Worm (Caenorhabditis elegans) whole organism, L3 larva: ENCODE data around the gene K04E7.1.
A peak's percentile ranks its signal among the peaks of the same experiment; 100 is the strongest.

Experiments
- R02D3.7 ChIP-seq: fragments of 150-350 bp; optimal IDR thresholded peaks from 2 replicates; lab custom pipeline; 2014; ENCODE audit warnings: missing biosample characterization, missing genetic modification characterization
- aly-2 ChIP-seq: fragments of 150-350 bp; optimal IDR thresholded peaks from 2 replicates; lab custom pipeline; 2014; ENCODE audit warnings: missing biosample characterization, missing genetic modification characterization
- ama-1 ChIP-seq: fragments of 150-350 bp; optimal IDR thresholded peaks from 2 replicates; lab custom pipeline; 2018
- ceh-28 ChIP-seq: fragments of 150-350 bp; optimal IDR thresholded peaks from 2 replicates; lab custom pipeline; 2014; ENCODE audit warnings: missing biosample characterization, missing genetic modification reagents, missing genetic modification characterization
- ceh-82 ChIP-seq: fragments of 150-350 bp; optimal IDR thresholded peaks from 2 replicates; lab custom pipeline; 2014; ENCODE audit warnings: missing biosample characterization, missing genetic modification characterization
- daf-12 ChIP-seq: fragments of 150-350 bp; optimal IDR thresholded peaks from 2 replicates; lab custom pipeline; 2014; ENCODE audit warnings: missing biosample characterization, missing genetic modification reagents, missing genetic modification characterization
- egl-27 ChIP-seq: sonication (generic microtip); optimal IDR thresholded peaks from 4 replicates; lab custom pipeline; 2017; ENCODE audit warnings: missing biosample characterization, missing genetic modification reagents, missing genetic modification characterization
- egl-5 ChIP-seq: fragments of 150-350 bp; optimal IDR thresholded peaks from 2 replicates; lab custom pipeline; 2017; ENCODE audit warnings: missing biosample characterization, missing genetic modification reagents, missing genetic modification characterization, inconsistent platforms
- elt-1 ChIP-seq: fragments of 150-350 bp; optimal IDR thresholded peaks from 2 replicates; lab custom pipeline; 2014; ENCODE audit warnings: missing biosample characterization, missing genetic modification characterization
- elt-2 ChIP-seq: sonication (generic microtip); optimal IDR thresholded peaks from 2 replicates; lab custom pipeline; 2016; ENCODE audit warnings: missing genetic modification reagents, mild to moderate bottlenecking, missing genetic modification characterization, missing compliant biosample characterization
- eor-1 ChIP-seq, 2 experiments: fragments of 150-350 bp; optimal IDR thresholded peaks; 2 replicates each; lab custom pipeline; 2014 to 2018; ENCODE audit warnings: missing biosample characterization in 2 of 2, missing genetic modification characterization in 2 of 2
- fkh-2 ChIP-seq: fragments of 150-350 bp; optimal IDR thresholded peaks from 2 replicates; lab custom pipeline; 2014; ENCODE audit warnings: missing biosample characterization, missing genetic modification reagents, missing genetic modification characterization
- fos-1 ChIP-seq: fragments of 150-350 bp; optimal IDR thresholded peaks from 2 replicates; lab custom pipeline; 2014; ENCODE audit warnings: missing biosample characterization, missing genetic modification characterization
- hmg-11 ChIP-seq: sonication (generic microtip); optimal IDR thresholded peaks from 2 replicates; lab custom pipeline; 2016; ENCODE audit warnings: missing genetic modification characterization, missing compliant biosample characterization
- lin-15B ChIP-seq: fragments of 150-350 bp; optimal IDR thresholded peaks from 2 replicates; lab custom pipeline; 2014; ENCODE audit warnings: missing biosample characterization, missing genetic modification characterization
- lsy-12 ChIP-seq: sonication (generic microtip); optimal IDR thresholded peaks from 2 replicates; lab custom pipeline; 2016; ENCODE audit warnings: mild to moderate bottlenecking, missing genetic modification characterization, missing compliant biosample characterization
- mdl-1 ChIP-seq: fragments of 150-350 bp; optimal IDR thresholded peaks from 2 replicates; lab custom pipeline; 2014; ENCODE audit warnings: missing biosample characterization, missing genetic modification characterization
- nfya-1 ChIP-seq: sonication (generic microtip); optimal IDR thresholded peaks from 2 replicates; lab custom pipeline; 2017; ENCODE audit warnings: missing genetic modification characterization, mild to moderate bottlenecking, missing compliant biosample characterization, antibody characterized with exemption, moderate library complexity; ENCODE audit not compliant: insufficient read depth
- nhr-11 ChIP-seq: fragments of 150-350 bp; optimal IDR thresholded peaks from 2 replicates; lab custom pipeline; 2014; ENCODE audit warnings: missing biosample characterization, missing genetic modification characterization
- nhr-12 ChIP-seq: fragments of 150-350 bp; optimal IDR thresholded peaks from 2 replicates; lab custom pipeline; 2014; ENCODE audit warnings: missing biosample characterization, missing genetic modification characterization
- nhr-23 ChIP-seq: fragments of 150-350 bp; optimal IDR thresholded peaks from 2 replicates; lab custom pipeline; 2014; ENCODE audit warnings: missing biosample characterization, missing genetic modification reagents, missing genetic modification characterization
- nhr-25 ChIP-seq: sonication (generic microtip); optimal IDR thresholded peaks from 2 replicates; lab custom pipeline; 2017; ENCODE audit warnings: missing biosample characterization, missing genetic modification characterization
- nhr-28 ChIP-seq: fragments of 150-350 bp; optimal IDR thresholded peaks from 2 replicates; lab custom pipeline; 2014; ENCODE audit warnings: missing biosample characterization, missing genetic modification characterization
- nhr-43 ChIP-seq: sonication (generic microtip); optimal IDR thresholded peaks from 2 replicates; lab custom pipeline; 2016; ENCODE audit warnings: mild to moderate bottlenecking, missing genetic modification characterization, missing compliant biosample characterization; ENCODE audit not compliant: poor library complexity, severe bottlenecking
- nhr-76 ChIP-seq: fragments of 150-350 bp; sonication (generic microtip); optimal IDR thresholded peaks from 5 replicates; lab custom pipeline; 2014; ENCODE audit warnings: missing biosample characterization, missing genetic modification characterization
- nhr-77 ChIP-seq: fragments of 150-350 bp; optimal IDR thresholded peaks from 2 replicates; lab custom pipeline; 2014; ENCODE audit warnings: missing biosample characterization, missing genetic modification characterization
- pha-4 ChIP-seq: fragments of 150-350 bp; optimal IDR thresholded peaks from 2 replicates; lab custom pipeline; 2014; ENCODE audit warnings: missing biosample characterization, missing genetic modification reagents, missing genetic modification characterization
- pqm-1 ChIP-seq: fragments of 150-350 bp; optimal IDR thresholded peaks from 2 replicates; lab custom pipeline; 2017; ENCODE audit warnings: missing biosample characterization, missing genetic modification characterization, inconsistent platforms
- sea-2 ChIP-seq: fragments of 150-350 bp; sonication (generic microtip); optimal IDR thresholded peaks from 4 replicates; lab custom pipeline; 2014; ENCODE audit warnings: missing biosample characterization, missing genetic modification reagents, missing genetic modification characterization
- skn-1 ChIP-seq: fragments of 150-350 bp; optimal IDR thresholded peaks from 2 replicates; lab custom pipeline; 2014; ENCODE audit warnings: missing biosample characterization, missing genetic modification characterization
- tbx-2 ChIP-seq: sonication (generic microtip); optimal IDR thresholded peaks from 2 replicates; lab custom pipeline; 2016; ENCODE audit warnings: mild to moderate bottlenecking, missing genetic modification characterization, missing compliant biosample characterization
- unc-39 ChIP-seq: sonication (generic microtip); optimal IDR thresholded peaks from 4 replicates; lab custom pipeline; 2017; ENCODE audit warnings: missing biosample characterization, missing genetic modification characterization
- unc-62 ChIP-seq: fragments of 150-350 bp; sonication (generic microtip); optimal IDR thresholded peaks from 4 replicates; lab custom pipeline; 2014; ENCODE audit warnings: missing biosample characterization, missing genetic modification reagents, missing genetic modification characterization
- zag-1 ChIP-seq: fragments of 150-350 bp; optimal IDR thresholded peaks from 2 replicates; lab custom pipeline; 2014; ENCODE audit warnings: missing biosample characterization, missing genetic modification characterization
- ztf-11 ChIP-seq: fragments of 150-350 bp; optimal IDR thresholded peaks from 2 replicates; lab custom pipeline; 2014; ENCODE audit warnings: missing biosample characterization, missing genetic modification characterization
- ztf-4 ChIP-seq: fragments of 150-350 bp; optimal IDR thresholded peaks from 2 replicates; lab custom pipeline; 2014; ENCODE audit warnings: missing biosample characterization, missing genetic modification characterization

K04E7.1 gene

ce11 chrX:6427147-6427546 is 34.7 kb upstream of the K04E7.1 start:
- TF ChIP-seq ztf-4 (no peak), elt-2 (tag; lab: Kevin White, UChicago) (peak; percentile 95), egl-27 (tag; lab: Kevin White, UChicago) (no peak), nhr-77 (tag; lab: Kevin White, UChicago) (no peak), ceh-28 (tag; lab: Kevin White, UChicago) (no peak), unc-39 (tag; lab: Kevin White, UChicago) (no peak), pqm-1 (tag; lab: Kevin White, UChicago) (peak; percentile 97), skn-1 (tag; lab: Kevin White, UChicago) (peak; percentile 36)

- TF ChIP-seq pqm-1 (tag; lab: Kevin White, UChicago) (peak; percentile 84), nhr-25 (tag; lab: Kevin White, UChicago) (no peak), R02D3.7 (tag; lab: Kevin White, UChicago) (no peak), tbx-2 (tag; lab: Kevin White, UChicago) (no peak), zag-1 (tag; lab: Kevin White, UChicago) (no peak), nhr-28 (tag; lab: Kevin White, UChicago) (no peak), pha-4 (no peak), fos-1 (tag; lab: Kevin White, UChicago) (no peak), elt-2 (tag; lab: Kevin White, UChicago) (peak; percentile 85), ztf-4 (no peak)
These were observed 32.3 kb upstream of the K04E7.1 start for ce11 chrX:6429552-6429951.

ce11 chrX:6430510-6430909 is 31.3 kb upstream of the K04E7.1 start, which contains the start of gene ctsa-2:
Gene ctsa-2, minus strand, starts transcription at chrX:6430610.
- no peak for TF ChIP-seq lin-15B
- TF ChIP-seq elt-2 (tag; lab: Kevin White, UChicago) = peak; percentile 4

- no peak for TF ChIP-seq lin-15B
- no peak for TF ChIP-seq nhr-43 (tag; lab: Kevin White, UChicago)
- no peak for TF ChIP-seq nfya-1 (tag; lab: Kevin White, UChicago)
- TF ChIP-seq egl-5 (tag; lab: Kevin White, UChicago) = no peak
- no peak for TF ChIP-seq nhr-11 (tag; lab: Kevin White, UChicago)
These were observed 28.1 kb upstream of the K04E7.1 start, which contains the start of gene K10C2.2 for ce11 chrX:6433688-6434087. Gene K10C2.2, minus strand, starts transcription at chrX:6433788.

ce11 chrX:6435812-6436211 is 26.0 kb upstream of the K04E7.1 start:
- TF ChIP-seq nhr-77 (tag; lab: Kevin White, UChicago) (no peak), nhr-25 (tag; lab: Kevin White, UChicago) (no peak), nhr-12 (tag; lab: Kevin White, UChicago) (no peak), fkh-2 (tag; lab: Kevin White, UChicago) (no peak), elt-2 (tag; lab: Kevin White, UChicago) (no peak)

ce11 chrX:6437545-6437944 is 24.3 kb upstream of the K04E7.1 start, which contains the start of gene K10C2.8:
Gene K10C2.8, minus strand, starts transcription at chrX:6437645.
- TF ChIP-seq mdl-1 (tag; lab: Kevin White, UChicago) (no peak), fos-1 (tag; lab: Kevin White, UChicago) (no peak), pha-4 (no peak), ztf-11 (tag; lab: Kevin White, UChicago) (no peak), nhr-28 (tag; lab: Kevin White, UChicago) (no peak), sea-2 (GFP tag; lab: Kevin White, UChicago) (no peak), elt-1 (no peak), ama-1 (no peak)

- TF ChIP-seq unc-39 (tag; lab: Kevin White, UChicago) (no peak), pha-4 (no peak), aly-2 (tag; lab: Kevin White, UChicago) (no peak), unc-62 (no peak), egl-5 (tag; lab: Kevin White, UChicago) (no peak), nhr-76 (tag; lab: Kevin White, UChicago) (no peak), nhr-23 (tag; lab: Kevin White, UChicago) (no peak), nfya-1 (tag; lab: Kevin White, UChicago) (no peak), daf-12 (tag; lab: Kevin White, UChicago) (no peak), eor-1 (tag; optimal IDR thresholded peaks at IDR 0.05; lab: Kevin White, UChicago) (no peak), nhr-11 (tag; lab: Kevin White, UChicago) (no peak), sea-2 (GFP tag; lab: Kevin White, UChicago) (no peak), elt-2 (tag; lab: Kevin White, UChicago) (no peak), hmg-11 (tag; lab: Kevin White, UChicago) (no peak), lsy-12 (tag; lab: Kevin White, UChicago) (no peak), pqm-1 (tag; lab: Kevin White, UChicago) (no peak), skn-1 (tag; lab: Kevin White, UChicago) (no peak), fos-1 (tag; lab: Kevin White, UChicago) (no peak), ceh-82 (tag; lab: Kevin White, UChicago) (no peak)
These were observed 21.4 kb upstream of the K04E7.1 start, which contains the start of gene K10C2.14 for ce11 chrX:6440464-6440863. Gene K10C2.14, minus strand, starts transcription at chrX:6440564.
